Worm (Caenorhabditis elegans): ENCODE data around the gene F49C5.11.

DNA sequence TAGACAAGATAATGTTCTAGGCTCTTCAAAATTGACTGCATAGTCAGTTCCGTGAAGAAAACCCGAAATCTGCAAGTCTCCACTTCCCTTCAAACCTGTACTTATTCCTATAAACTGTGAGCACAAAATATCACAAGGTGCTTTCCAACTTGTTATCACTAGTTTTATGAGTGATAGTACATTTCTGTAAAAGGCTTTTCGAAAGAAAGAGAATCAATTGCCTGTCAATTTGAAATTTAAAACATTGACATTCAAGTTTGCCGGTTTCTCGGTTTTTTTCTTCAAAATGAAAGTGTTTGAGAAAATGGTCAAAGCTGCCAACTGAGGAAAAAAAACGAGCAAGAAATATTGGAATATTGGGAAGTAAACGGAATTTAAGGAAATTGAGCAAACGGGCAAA lies 37.7 kb upstream of the F49C5.11 start:
- TF ChIP-seq hlh-30 (tag; optimal IDR thresholded peaks at IDR 0.05; ENCODE audit: insufficient read depth) = no peak
- TF ChIP-seq dve-1 (tag; optimal IDR thresholded peaks at IDR 0.05) = no peak
- no peak for TF ChIP-seq ceh-22 (tag; optimal IDR thresholded peaks at IDR 0.05)
- TF ChIP-seq sox-2 (GFP tag; IDR thresholded peaks at IDR 0.05) = no peak
- no peak for TF ChIP-seq tbx-2 (tag; optimal IDR thresholded peaks at IDR 0.05)
- TF ChIP-seq hlh-8 (tag; optimal IDR thresholded peaks at IDR 0.05) = no peak
- no peak for TF ChIP-seq elt-2 (tag; optimal IDR thresholded peaks at IDR 0.05)
- no peak for TF ChIP-seq unc-42 (tag; optimal IDR thresholded peaks at IDR 0.05)
- no peak for TF ChIP-seq ceh-24 (tag; optimal IDR thresholded peaks at IDR 0.05)
